Worm (Caenorhabditis elegans): ENCODE data around the gene srh-23.

- TF ChIP-seq lsy-2 (tag; optimal IDR thresholded peaks at IDR 0.05): no peak
- TF ChIP-seq skn-1 (tag; optimal IDR thresholded peaks at IDR 0.05): no peak
Observed at ce11 chrV:4964020-4964635, 43.2 kb downstream of the srh-23 start.
